Fruit fly (Drosophila melanogaster): Measurements from ENCODE around the gene PKD.
A peak's percentile ranks its signal among the peaks of the same experiment; 100 is the strongest.

PKD gene

DNA sequence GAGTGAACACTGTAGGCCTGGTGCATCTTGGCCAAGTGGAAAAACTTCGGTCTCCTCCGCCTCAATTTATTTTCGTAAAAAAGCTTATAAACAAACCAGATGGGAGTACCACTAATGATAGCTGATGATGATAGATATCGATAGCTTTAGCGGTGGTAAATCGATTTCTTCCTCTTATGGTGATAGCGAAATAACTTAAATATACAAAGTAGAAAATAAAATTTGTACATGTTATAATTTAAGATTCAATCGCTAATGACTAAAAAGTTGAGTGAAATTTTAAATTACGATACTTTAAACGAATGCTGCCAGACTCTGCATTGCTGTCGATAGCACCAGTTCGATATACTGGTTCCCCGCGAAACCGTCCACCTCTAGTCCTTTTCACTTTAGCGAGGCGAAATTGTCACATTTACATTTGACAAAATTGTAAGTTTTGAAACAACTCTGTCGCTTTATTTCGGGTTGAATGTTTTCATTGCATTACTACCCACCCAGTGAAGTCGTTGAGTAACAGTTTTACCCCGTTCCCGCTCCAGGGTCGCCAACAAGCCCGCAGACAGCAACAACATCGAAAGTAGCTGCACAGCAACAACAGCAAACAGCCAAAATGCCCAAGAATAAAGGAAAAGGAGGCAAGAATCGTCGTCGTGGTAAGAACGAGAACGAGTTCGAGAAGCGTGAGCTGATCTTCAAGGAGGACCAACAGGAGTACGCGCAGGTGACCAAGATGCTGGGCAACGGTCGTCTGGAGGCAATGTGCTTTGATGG is 39.7 kb downstream of the PKD start, which contains the start of the genes Vps39 and eIF1A (continued):
- no peak for TF ChIP-seq CG31388 (GFP tag; optimal IDR thresholded peaks at IDR 0.05)
- peak; percentile 67 for TF ChIP-seq bbx (GFP tag; IDR thresholded peaks at IDR 0.05; ENCODE audit: partially characterized antibody)
- TF ChIP-seq br (optimal IDR thresholded peaks at IDR 0.05), result no peak
- TF ChIP-seq Pdp1 (GFP tag; optimal IDR thresholded peaks at IDR 0.05), result peak in 1 of 2 experiments; percentile 38
- no peak for TF ChIP-seq CG1792 (GFP tag; optimal IDR thresholded peaks at IDR 0.05)
- peak; percentile 39 for TF ChIP-seq PHDP (tag; optimal IDR thresholded peaks at IDR 0.05)
- TF ChIP-seq CG13775 (GFP tag; optimal IDR thresholded peaks at IDR 0.05), result peak; percentile 17
- TF ChIP-seq pum (GFP tag; optimal IDR thresholded peaks at IDR 0.05), result peak; percentile 32
- TF ChIP-seq pnt (GFP tag; optimal IDR thresholded peaks at IDR 0.05), result no peak
- TF ChIP-seq Sox100B (GFP tag; optimal IDR thresholded peaks at IDR 0.05), result no peak
- TF ChIP-seq ci (GFP tag; IDR thresholded peaks at IDR 0.05), result no peak
- peak; percentile 87 for TF ChIP-seq CG14860 (GFP tag; IDR thresholded peaks at IDR 0.05; ENCODE audit: partially characterized antibody)
- TF ChIP-seq tin (GFP tag; optimal IDR thresholded peaks at IDR 0.05), result peak; percentile 31
- TF ChIP-seq Dp (GFP tag; optimal IDR thresholded peaks at IDR 0.05), result peak; percentile 45
- TF ChIP-seq CG10431 (GFP tag; optimal IDR thresholded peaks at IDR 0.05), result no peak
- peak in 1 of 2 experiments; percentile 69 for TF ChIP-seq crp (GFP tag; optimal IDR thresholded peaks at IDR 0.05)
- no peak for TF ChIP-seq CG10462 (GFP tag; optimal IDR thresholded peaks at IDR 0.05)
- TF ChIP-seq nmo (GFP tag; optimal IDR thresholded peaks at IDR 0.05), result peak; percentile 64
- peak; percentile 42 for TF ChIP-seq Mad (GFP tag; optimal IDR thresholded peaks at IDR 0.05)
- no peak for TF ChIP-seq CG12942 (GFP tag; optimal IDR thresholded peaks at IDR 0.05)
- no peak; the same call in 1 of the 2 replicates for TF ChIP-seq E2f2 (GFP tag; IDR thresholded peaks at IDR 0.05)
- no peak for TF ChIP-seq CG6813 (GFP tag; optimal IDR thresholded peaks at IDR 0.05)
- peak; percentile 93 for TF ChIP-seq CG34224 (GFP tag; IDR thresholded peaks at IDR 0.05; ENCODE audit: partially characterized antibody)
- peak; percentile 44 for TF ChIP-seq Chrac-16 (GFP tag; optimal IDR thresholded peaks at IDR 0.05)
- peak; percentile 16 for TF ChIP-seq NfI (GFP tag; optimal IDR thresholded peaks at IDR 0.05)
- TF ChIP-seq esg (GFP tag; conservative IDR thresholded peaks at IDR 0.05), result no peak
- TF ChIP-seq H2.0 (GFP tag; IDR thresholded peaks at IDR 0.05), result no peak
- no peak for TF ChIP-seq Asciz (GFP tag; optimal IDR thresholded peaks at IDR 0.05)
- no peak for TF ChIP-seq Blimp-1 (GFP tag; optimal IDR thresholded peaks at IDR 0.05)
- peak; percentile 33 to 43 for TF ChIP-seq dpn (GFP tag; optimal IDR thresholded peaks at IDR 0.05)
- no peak for TF ChIP-seq mirr (GFP tag; optimal IDR thresholded peaks at IDR 0.05)
- TF ChIP-seq croc (GFP tag; conservative IDR thresholded peaks at IDR 0.05), result no peak
- peak; percentile 88 for TF ChIP-seq Ets65A (GFP tag)
- TF ChIP-seq rib (GFP tag; IDR thresholded peaks at IDR 0.05), result no peak
- peak; percentile 46 for TF ChIP-seq CG10267 (tag; optimal IDR thresholded peaks at IDR 0.05)
- TF ChIP-seq CG14710 (tag; optimal IDR thresholded peaks at IDR 0.05), result peak; percentile 67
- TF ChIP-seq zf30C (GFP tag; optimal IDR thresholded peaks at IDR 0.05), result no peak
- no peak for TF ChIP-seq CG12299 (tag; optimal IDR thresholded peaks at IDR 0.05)
- TF ChIP-seq knrl (GFP tag; IDR thresholded peaks at IDR 0.05; ENCODE audit: partially characterized antibody), result peak; percentile 92
- TF ChIP-seq CG2116 (GFP tag; optimal IDR thresholded peaks at IDR 0.05), result peak; percentile 80
- peak; percentile 95 for TF ChIP-seq Sry-δ (GFP tag; optimal IDR thresholded peaks at IDR 0.05)
- no peak for TF ChIP-seq CG11085 (GFP tag; IDR thresholded peaks at IDR 0.05)
- TF ChIP-seq jumu (GFP tag; optimal IDR thresholded peaks at IDR 0.05), result no peak
- TF ChIP-seq gcm (GFP tag; optimal IDR thresholded peaks at IDR 0.05), result no peak
- TF ChIP-seq ap (GFP tag; IDR thresholded peaks at IDR 0.05), result no peak
- TF ChIP-seq CG9817 (tag; optimal IDR thresholded peaks at IDR 0.05), result peak; percentile 46
- TF ChIP-seq bab2 (GFP tag; optimal IDR thresholded peaks at IDR 0.05), result peak; percentile 7
- peak; percentile 70 for TF ChIP-seq Ets97D (GFP tag; optimal IDR thresholded peaks at IDR 0.05)
- peak; percentile 35 for TF ChIP-seq CG4424 (GFP tag; optimal IDR thresholded peaks at IDR 0.05)
